Worm (Caenorhabditis elegans): Measurements from ENCODE around the gene W02B3.3.

- TF ChIP-seq ama-1 (optimal IDR thresholded peaks at IDR 0.05) (no peak), B0310.2 (tag; optimal IDR thresholded peaks at IDR 0.05) (no peak), tra-4 (tag; optimal IDR thresholded peaks at IDR 0.05) (no peak), hnd-1 (tag; optimal IDR thresholded peaks at IDR 0.05) (no peak), pes-1 (GFP tag; IDR thresholded peaks at IDR 0.05) (no peak), ceh-36 (tag; optimal IDR thresholded peaks at IDR 0.05) (no peak), hmbx-1 (tag; optimal IDR thresholded peaks at IDR 0.05) (no peak), hmg-4 (GFP tag; optimal IDR thresholded peaks at IDR 0.05) (no peak), F13C5.2 (tag; optimal IDR thresholded peaks at IDR 0.05) (no peak), tbx-37 (GFP tag; conservative IDR thresholded peaks at IDR 0.05) (no peak)
Observed at ce11 chrIII:641759-642158, 26.5 kb downstream of the W02B3.3 start, which contains the start of gene W06E11.1.
